Worm (Caenorhabditis elegans): ENCODE results near the gene C40A11.2.

- TF ChIP-seq nhr-77 (tag; optimal IDR thresholded peaks at IDR 0.05) (no peak), ama-1 (optimal IDR thresholded peaks at IDR 0.05) (no peak), nhr-111 (GFP tag; optimal IDR thresholded peaks at IDR 0.05) (no peak), egl-43 (GFP tag; IDR thresholded peaks at IDR 0.05) (no peak), ZK546.5 (tag; optimal IDR thresholded peaks at IDR 0.05) (no peak)
These were observed 16.0 kb upstream of the C40A11.2 start, which contains the start of gene sdz-28 for ce11 chrII:2130770-2131169.

Data from whole organism, L4 larva.